Worm (Caenorhabditis elegans) whole organism, dauer: ENCODE results near the gene gld-3.
"Not testable (repeated sequence)": the region's sequence is repeated elsewhere in the genome, so short reads cannot be mapped to it uniquely, and the experiment has no call there.

Source experiments
- unc-62 ChIP-seq: sonication (generic microtip); optimal IDR thresholded peaks from 2 replicates; lab custom pipeline; 2017; ENCODE audit warnings: missing biosample characterization, missing genetic modification reagents, missing genetic modification characterization

Gene gld-3

ce11 chrII:7131871-7132693 is at the start of gene gld-3, which contains the start of gene T07F8.4:
Gene gld-3 (plus strand): TSS chrII:7132643.
Gene T07F8.4 (minus strand): TSS chrII:7132032.
- no peak for TF ChIP-seq unc-62 (GFP tag; lab: Kevin White, UChicago)

- TF ChIP-seq unc-62 (GFP tag; lab: Kevin White, UChicago): not testable (repeated sequence)
Observed at ce11 chrII:7084021-7084420, 48.4 kb upstream of the gld-3 start, which contains the start of the genes T02G5.14 and T02G5.15. Gene T02G5.14 (plus strand): TSS chrII:7084321. Gene T02G5.15 (plus strand): TSS chrII:7084321.

DNA sequence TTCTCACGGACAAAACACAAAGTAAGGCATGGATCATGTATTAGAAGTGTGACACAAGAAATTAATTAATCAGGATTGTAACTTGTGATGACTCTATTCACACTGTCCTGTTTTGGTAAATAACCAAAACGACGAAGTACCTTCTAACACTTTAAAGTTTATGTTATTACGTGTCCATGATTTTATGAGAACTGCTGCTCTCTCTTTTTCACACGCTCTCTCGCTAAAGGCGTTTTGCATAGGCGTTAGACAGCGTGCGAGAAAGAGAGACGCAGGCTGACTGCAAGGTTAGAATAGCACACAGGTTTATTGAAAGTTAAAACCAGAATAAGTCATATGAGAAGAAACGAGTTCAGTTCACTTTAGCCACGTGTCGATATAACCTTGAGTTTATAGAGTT is 42.4 kb upstream of the gld-3 start:
- no peak for TF ChIP-seq unc-62 (GFP tag; lab: Kevin White, UChicago)

- no peak for TF ChIP-seq unc-62 (GFP tag; lab: Kevin White, UChicago)
Observed at ce11 chrII:7090852-7091251, 41.6 kb upstream of the gld-3 start.

DNA sequence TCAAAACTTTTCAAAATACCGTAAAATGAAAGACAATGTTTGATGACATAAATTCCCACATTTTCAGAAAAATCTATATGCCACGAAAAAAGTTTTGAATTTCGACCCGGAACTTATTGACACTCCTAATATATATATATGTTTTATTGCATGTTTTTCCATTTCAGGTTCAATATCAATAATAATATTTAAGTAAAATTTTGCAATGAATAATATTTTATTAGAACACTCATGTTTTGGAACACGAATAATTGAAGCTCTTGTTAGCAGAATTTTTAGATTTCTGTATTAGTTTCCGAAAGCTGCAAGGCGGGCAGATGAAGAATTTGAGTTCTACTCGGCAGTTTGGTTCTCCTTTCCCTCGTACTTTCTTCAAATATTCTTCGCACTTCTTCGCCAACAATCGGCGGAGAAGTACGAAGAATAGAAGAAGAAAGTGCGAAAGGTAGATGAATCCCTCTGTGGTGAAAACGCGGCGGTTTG is 39.1 kb upstream of the gld-3 start, which contains the start of gene T02G5.3:
Gene T02G5.3, plus strand, starts transcription at position 51 of the 483 bp plus-strand sequence.
- TF ChIP-seq unc-62 (GFP tag; lab: Kevin White, UChicago): no peak

DNA sequence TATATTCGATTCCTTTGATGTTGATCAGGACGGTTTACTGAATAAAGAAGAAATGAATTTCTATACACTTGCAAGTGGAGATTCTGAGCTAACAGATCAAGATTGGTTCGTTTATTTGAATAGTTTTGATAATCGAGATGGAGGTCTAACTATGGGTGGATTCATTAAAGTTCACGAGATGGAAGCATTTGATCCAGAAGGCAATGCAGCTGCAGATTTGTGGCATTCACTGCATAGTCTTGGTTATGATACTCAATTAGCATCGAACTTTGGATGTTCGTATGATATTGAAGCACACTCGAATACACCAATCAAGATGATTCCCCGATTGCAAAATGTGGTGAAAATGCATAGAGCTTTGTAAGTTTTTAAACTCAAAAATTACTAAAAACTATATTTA is 36.5 kb upstream of the gld-3 start:
- TF ChIP-seq unc-62 (GFP tag; lab: Kevin White, UChicago): no peak

DNA sequence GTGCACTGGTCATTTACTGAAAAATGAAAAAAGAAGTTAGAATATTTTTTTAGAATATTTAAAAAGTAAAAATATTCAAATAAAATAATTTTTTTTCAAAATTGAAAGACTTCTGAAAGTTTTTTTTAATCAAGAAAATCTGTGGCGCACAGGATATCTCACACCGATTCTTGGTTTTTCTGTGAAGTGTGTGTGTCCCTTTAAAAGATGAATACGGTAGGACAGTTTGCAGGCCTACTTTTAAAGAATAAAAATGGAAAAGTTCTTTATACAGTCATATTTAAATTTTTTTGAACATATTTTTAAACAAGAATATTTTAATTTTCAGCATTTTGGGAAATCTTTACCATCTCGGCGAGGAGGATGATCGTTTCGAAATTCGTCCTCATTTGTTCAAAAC is 33.9 kb upstream of the gld-3 start, which contains the start of gene mct-5:
Gene mct-5, minus strand, starts transcription at position 16 of the 400 bp plus-strand sequence.
- no peak for TF ChIP-seq unc-62 (GFP tag; lab: Kevin White, UChicago)

DNA sequence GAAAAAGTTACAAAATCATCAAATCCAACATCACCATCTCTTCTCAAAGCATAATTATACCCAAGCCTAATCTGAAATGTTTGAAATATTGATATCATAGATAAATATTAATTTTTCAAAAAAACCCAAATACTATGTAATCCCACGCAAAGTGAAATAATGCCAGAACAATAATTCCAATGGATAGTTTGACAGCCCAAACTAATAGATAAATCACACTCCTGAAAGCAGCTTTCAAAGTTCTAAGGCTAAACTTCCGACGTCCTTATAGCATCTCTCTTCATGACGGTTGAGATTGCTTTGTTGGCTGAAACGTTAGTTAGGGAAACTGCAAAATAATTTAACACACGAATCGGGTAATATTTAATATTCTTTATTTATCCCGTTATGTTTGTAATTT is 33.2 kb upstream of the gld-3 start:
- no peak for TF ChIP-seq unc-62 (GFP tag; lab: Kevin White, UChicago)

DNA sequence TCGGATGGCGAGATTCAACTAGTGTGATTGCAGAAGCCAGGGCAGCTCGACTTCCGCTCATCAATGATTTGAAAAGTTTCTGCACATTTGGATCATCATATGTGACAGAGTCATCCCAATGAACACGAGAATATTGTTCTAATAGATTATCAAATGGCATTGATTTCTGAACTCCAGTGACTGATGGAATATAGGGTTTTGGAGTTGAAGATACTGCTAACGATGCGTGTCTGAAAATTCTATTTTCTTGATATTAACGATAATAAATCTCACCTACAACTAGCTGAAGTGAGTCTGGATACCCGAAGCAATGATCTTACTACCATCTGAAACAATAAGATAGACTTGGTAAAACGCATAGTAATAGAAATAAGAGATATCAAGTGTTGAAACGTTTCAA is 31.6 kb upstream of the gld-3 start, which contains the start of gene mmaa-1:
Gene mmaa-1, minus strand, starts transcription at position 328 of the 400 bp plus-strand sequence.
- TF ChIP-seq unc-62 (GFP tag; lab: Kevin White, UChicago): no peak

ce11 chrII:7102288-7102687 is 30.2 kb upstream of the gld-3 start:
- TF ChIP-seq unc-62 (GFP tag; lab: Kevin White, UChicago): no peak

- no peak for TF ChIP-seq unc-62 (GFP tag; lab: Kevin White, UChicago)
Observed at ce11 chrII:7103111-7103510, 29.3 kb upstream of the gld-3 start.

- TF ChIP-seq unc-62 (GFP tag; lab: Kevin White, UChicago): no peak
Observed at ce11 chrII:7104794-7105613, 27.4 kb upstream of the gld-3 start, which contains the start of the genes farl-11 and rpl-33. Gene farl-11 (minus strand): TSS chrII:7105035. Gene rpl-33 (plus strand): TSS chrII:7105563.

DNA sequence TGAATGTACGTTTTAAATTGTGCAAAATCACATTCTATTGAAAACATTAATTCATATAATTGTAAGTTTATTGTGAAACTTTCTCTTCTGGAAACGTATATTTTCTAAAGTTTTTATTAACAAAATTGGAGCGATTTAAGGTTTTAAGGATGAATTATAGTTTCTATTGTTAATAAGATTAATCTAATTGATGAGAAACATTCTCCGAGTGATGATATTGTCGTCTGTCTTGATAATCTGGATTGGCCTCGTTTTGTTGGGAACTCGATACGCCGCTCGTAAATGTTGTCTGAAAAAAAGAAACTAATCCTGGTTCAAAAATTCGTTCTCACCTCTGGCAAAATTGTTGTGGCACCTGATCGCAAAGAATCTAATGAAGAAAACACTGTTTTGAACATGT is 26.1 kb upstream of the gld-3 start:
- TF ChIP-seq unc-62 (GFP tag; lab: Kevin White, UChicago): no peak

ce11 chrII:7109956-7110355 is 22.5 kb upstream of the gld-3 start, which contains the start of gene F10E7.9:
Gene F10E7.9 (minus strand): TSS chrII:7110056.
- TF ChIP-seq unc-62 (GFP tag; lab: Kevin White, UChicago): no peak

- no peak for TF ChIP-seq unc-62 (GFP tag; lab: Kevin White, UChicago)
Observed at ce11 chrII:7111012-7111656, 21.3 kb upstream of the gld-3 start.
